Worm (Caenorhabditis elegans) whole organism, dauer: ENCODE measurements around the gene C47A4.1.
A peak's percentile ranks its signal among the peaks of the same experiment; 100 is the strongest.

ENCODE experiments used
- unc-62 ChIP-seq: sonication (generic microtip); optimal IDR thresholded peaks from 2 replicates; lab custom pipeline; 2017; ENCODE audit warnings: missing biosample characterization, missing genetic modification reagents, missing genetic modification characterization

C47A4.1 gene

ce11 chrIV:13703828-13704425, 12.3 kb downstream of the C47A4.1 start, which contains the start of gene tlp-1:
TSS of gene tlp-1 (minus strand) at chrIV:13704082.
- no peak for TF ChIP-seq unc-62 (GFP tag; lab: Kevin White, UChicago)

ce11 chrIV:13702681-13703080, 13.5 kb downstream of the C47A4.1 start:
- TF ChIP-seq unc-62 (GFP tag; lab: Kevin White, UChicago) = no peak

DNA sequence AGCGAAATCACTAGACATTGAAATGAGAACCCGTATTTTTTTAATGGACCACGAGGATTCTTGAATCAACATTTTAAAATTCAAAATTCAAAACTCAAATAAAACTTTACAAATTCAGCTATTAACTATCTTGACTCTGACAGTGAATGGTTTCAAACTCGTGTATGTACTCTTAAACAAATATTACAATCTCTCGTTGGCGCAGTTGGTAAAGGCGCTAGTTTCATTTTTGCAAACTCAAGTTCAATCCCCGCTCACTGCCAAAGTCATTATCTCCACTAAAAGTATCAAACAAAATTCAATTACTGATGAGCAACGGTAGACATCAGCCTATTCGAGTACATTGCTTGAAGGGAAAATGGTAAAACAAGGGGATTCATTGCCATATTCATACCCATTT, 14.7 kb downstream of the C47A4.1 start:
- no peak for TF ChIP-seq unc-62 (GFP tag; lab: Kevin White, UChicago)

- TF ChIP-seq unc-62 (GFP tag; lab: Kevin White, UChicago) = no peak
Observed at ce11 chrIV:13700847-13701246, 15.3 kb downstream of the C47A4.1 start.

DNA sequence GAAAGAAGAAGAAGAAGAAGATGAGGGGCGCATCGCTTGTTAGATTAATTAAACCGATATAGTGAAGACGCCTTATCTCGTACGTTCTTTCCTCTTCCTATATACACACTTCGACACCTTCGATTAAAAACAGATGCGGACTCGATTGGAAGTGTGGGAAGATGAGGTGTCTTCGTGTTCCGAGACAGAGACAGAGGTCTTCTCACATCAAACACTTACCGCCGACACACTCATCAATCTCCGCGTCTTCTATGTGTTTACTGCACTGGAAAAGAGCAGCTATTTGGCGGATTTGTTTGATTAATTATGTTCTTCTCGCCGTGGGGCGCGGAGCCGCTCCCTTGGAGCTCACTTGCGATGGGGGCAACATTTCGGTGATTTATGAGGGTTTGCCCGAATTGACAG, 16.8 kb downstream of the C47A4.1 start:
- no peak for TF ChIP-seq unc-62 (GFP tag; lab: Kevin White, UChicago)

DNA sequence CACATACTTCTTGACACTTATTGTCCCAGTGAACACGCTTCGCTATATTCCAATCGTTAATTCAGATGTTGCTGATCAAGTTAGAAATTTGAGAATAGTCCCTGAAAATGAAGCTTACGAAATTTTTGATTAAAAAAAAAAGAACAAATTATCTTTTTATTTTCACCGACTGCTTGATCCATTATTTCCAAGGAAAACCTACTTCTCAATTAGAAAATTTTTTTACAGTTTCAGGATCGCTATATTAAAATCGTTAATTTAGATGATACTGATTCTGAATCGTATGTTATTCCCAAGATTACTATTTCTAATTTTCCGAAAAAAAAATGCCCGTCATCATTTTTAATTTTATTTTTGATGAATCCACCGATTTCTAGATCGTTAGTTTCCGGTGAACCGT, 17.6 kb downstream of the C47A4.1 start, which contains the start of gene T23G4.127:
Gene T23G4.127, minus strand, starts transcription at position 101 of the 400 bp plus-strand sequence.
- TF ChIP-seq unc-62 (GFP tag; lab: Kevin White, UChicago) = no peak

DNA sequence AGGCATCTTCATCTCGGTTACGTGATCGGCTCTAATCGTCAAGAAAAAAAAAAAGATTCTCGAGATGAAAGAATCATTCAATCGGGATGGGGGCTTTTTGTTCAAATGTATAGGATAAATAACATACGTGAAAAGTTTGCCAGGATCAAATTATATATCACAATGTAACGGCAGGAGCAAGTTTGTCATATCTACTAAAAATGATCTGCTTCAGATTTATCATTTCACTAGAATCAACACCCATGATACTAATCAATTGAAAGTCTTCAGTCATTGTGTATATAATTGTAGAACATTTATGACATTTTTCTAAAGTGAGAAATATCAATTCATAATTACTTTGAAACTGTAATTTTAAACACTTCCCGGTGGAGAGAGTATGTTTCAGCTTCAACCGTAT, 19.3 kb downstream of the C47A4.1 start:
- no peak for TF ChIP-seq unc-62 (GFP tag; lab: Kevin White, UChicago)

DNA sequence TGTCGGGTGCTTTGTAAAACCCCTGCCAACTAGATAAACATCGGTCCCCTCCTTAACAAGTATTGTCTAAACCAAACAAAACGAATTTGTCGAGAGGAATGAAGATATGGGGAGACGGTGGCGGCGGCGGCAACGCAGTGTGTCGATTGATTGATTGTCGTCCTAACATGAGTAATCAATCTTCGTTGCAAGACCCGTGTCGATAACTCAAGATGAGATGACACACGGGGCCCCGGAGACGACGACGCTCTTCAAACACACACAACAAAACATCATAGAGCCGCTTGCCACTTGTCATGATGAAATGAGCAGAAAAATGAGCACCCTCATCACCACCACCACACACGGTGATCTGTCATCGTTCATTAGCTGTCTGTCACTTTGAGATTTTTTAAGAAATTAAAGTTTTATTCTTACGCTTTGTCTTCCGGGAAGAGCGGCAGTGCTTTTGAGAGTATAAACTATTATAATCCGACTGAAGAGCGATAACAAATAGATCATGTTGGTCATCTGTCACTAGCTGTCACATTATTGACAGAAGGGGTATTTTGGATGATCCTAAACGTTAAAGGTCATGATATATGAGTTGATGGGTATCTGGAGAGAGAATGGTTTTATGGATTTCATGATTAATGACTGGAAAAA, 20.3 kb downstream of the C47A4.1 start:
- peak; percentile 27 for TF ChIP-seq unc-62 (GFP tag; lab: Kevin White, UChicago)

DNA sequence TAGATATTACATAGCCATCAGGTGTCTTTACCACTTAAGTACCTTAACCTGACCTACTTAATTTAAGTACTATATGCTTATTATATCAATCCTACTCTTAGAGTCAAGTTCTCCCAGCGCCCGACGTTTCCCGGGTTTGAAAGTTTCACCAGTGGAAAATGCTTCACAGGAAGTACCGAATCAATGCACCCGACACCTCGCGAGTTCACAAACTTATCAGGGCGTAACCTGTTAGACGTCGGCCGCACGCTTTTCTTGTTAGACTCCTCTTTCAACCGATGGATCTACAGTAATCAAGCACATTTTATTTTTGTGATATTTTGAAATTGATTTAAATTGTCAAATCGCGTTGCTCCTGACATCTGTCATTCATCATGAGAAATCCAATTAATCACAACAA, 20.9 kb downstream of the C47A4.1 start:
- TF ChIP-seq unc-62 (GFP tag; lab: Kevin White, UChicago) = no peak

DNA sequence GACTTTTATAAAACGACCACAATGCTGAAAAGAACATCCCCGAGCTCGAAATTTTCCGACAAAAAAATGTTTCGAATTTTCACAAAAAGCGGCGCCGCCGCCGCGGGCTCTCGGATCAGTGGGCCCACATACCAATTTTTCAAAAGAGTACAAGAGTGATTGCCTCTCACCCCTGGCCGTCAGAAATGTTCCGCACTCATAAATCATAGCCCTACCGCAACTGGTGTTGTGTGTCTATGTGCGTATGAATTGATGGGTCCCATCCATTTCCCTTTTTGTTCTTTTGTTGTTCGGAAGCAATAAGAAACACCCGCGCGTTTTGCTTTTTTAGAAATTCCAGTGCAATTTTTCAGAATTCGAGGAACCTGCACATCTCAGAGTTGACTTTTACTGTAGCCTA, 21.6 kb downstream of the C47A4.1 start:
- TF ChIP-seq unc-62 (GFP tag; lab: Kevin White, UChicago) = no peak

- no peak for TF ChIP-seq unc-62 (GFP tag; lab: Kevin White, UChicago)
Observed at ce11 chrIV:13693976-13694375, 22.2 kb downstream of the C47A4.1 start.

- no peak for TF ChIP-seq unc-62 (GFP tag; lab: Kevin White, UChicago)
Observed at ce11 chrIV:13692522-13692921, 23.7 kb downstream of the C47A4.1 start.

- TF ChIP-seq unc-62 (GFP tag; lab: Kevin White, UChicago) = no peak
Observed at ce11 chrIV:13689302-13689880, 26.8 kb downstream of the C47A4.1 start, which contains the start of gene T23G4.2. TSS of gene T23G4.2 (minus strand) at chrIV:13689556.

DNA sequence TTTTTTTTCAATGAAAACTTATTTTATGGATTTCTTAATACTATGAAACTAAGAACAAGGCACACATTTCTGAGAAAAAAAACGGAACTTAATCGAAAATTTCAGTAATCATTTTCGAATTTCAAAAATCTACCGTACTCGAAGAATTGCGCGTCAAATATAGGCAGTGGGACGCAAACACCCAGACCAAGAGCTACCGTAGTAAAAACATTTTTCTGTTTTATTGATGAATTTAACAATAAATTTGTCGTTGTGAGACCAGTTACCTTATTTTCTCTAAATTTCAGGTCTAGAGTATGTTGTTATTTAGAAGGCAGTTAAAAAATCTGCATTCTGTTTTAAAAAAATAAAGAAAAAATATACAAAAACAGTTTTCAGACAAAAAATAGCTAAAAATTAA, 28.5 kb downstream of the C47A4.1 start:
- TF ChIP-seq unc-62 (GFP tag; lab: Kevin White, UChicago) = no peak

DNA sequence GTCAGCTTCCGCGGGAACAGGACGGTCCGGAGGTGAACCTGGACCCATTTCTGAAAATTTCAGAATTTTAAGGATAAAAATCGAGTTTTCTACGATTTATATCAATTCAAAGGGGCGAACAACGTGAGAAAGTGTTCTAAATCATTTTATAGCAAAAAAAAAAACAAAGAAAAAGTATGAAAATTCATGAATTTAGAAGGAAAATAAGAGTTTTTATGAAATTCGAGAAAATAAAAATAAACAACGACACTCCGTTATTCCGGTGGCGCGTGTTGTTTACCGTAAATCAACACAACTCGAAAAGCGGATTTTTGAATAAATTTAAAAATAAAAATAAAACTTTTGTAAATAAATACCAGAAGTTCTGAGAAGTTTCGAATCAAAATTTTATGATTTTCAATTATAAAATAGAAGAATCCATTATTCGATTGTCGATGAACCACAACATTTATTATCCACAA, 29.2 kb downstream of the C47A4.1 start, which contains the start of gene nyn-1:
Gene nyn-1, minus strand, starts transcription at position 51 of the 461 bp plus-strand sequence.
- TF ChIP-seq unc-62 (GFP tag; lab: Kevin White, UChicago) = no peak

DNA sequence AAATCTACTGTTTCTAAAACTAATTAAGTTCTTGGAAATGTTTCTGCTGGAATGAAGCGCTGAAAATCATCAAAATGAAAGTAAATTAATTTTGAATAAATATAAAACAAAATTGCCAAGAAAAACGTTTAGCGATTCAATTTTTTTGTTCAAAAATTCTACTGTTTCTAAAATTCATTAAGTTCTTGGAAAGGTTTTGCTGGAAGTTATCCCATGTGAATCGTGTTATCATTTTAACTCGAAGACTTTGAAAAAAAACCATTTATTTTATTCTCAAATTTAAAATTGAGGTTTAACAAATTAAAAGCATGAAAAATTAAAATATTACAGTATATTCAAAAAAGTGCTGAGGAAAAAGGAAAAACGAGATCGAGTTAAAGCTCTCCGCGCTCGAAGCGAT, 31.4 kb downstream of the C47A4.1 start:
- no peak for TF ChIP-seq unc-62 (GFP tag; lab: Kevin White, UChicago)
